Worm (Caenorhabditis elegans): ENCODE results near the gene cnnm-5.

The cnnm-5 gene

DNA sequence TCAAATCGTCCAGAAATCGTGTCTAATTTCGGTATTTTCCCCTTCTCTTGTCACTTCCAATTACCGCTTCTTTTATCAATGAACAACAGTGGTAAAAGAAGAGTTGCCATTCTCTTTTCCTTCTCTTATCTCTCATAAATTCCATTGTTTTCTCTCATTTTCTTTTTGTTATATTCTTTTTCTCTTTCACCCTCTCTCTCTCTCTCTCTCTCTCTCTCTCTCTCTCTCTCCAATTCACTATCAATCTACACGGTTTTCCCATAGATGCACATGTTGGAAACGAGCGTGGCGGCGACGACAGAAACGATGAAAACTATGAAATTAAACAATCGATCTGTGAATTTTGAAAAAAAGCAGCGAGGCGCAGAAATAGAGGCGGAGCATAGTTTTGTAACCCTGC is 29.8 kb downstream of the cnnm-5 start:
- TF ChIP-seq cebp-1 (GFP tag; IDR thresholded peaks at IDR 0.05): no peak
- peak; percentile 25 for TF ChIP-seq cebp-1 (tag; optimal IDR thresholded peaks at IDR 0.05)
- TF ChIP-seq nhr-90 (tag; optimal IDR thresholded peaks at IDR 0.05): no peak
- TF ChIP-seq tbp1 (GFP tag; optimal IDR thresholded peaks at IDR 0.05): peak; percentile 30
- TF ChIP-seq ztf-26 (tag; optimal IDR thresholded peaks at IDR 0.05): peak; percentile 41
- no peak for TF ChIP-seq nfya-1 (tag; optimal IDR thresholded peaks at IDR 0.05; ENCODE audit: borderline replicate concordance, insufficient read depth)
- 0 out of 2 replicates have a peak, but pooled peaks have one; percentile 5 for TF ChIP-seq F33H1.4 (GFP tag; IDR thresholded peaks at IDR 0.05)
- TF ChIP-seq Y67H2A.10 (GFP tag; conservative IDR thresholded peaks at IDR 0.05): no peak
- TF ChIP-seq lin-26 (GFP tag; IDR thresholded peaks at IDR 0.05): no peak
- no peak for TF ChIP-seq hmg-20 (GFP tag; IDR thresholded peaks at IDR 0.05)
- TF ChIP-seq K11D2.4 (GFP tag; IDR thresholded peaks at IDR 0.05): peak; percentile 46; the same call in 1 of the 2 replicates
- no peak for TF ChIP-seq B0035.1 (tag; optimal IDR thresholded peaks at IDR 0.05)
- peak; percentile 39 for TF ChIP-seq attf-5 (GFP tag; optimal IDR thresholded peaks at IDR 0.05)
- no peak; the same call in 1 of the 2 replicates for TF ChIP-seq nfyb-1 (GFP tag; IDR thresholded peaks at IDR 0.05)
- peak; percentile 59 for TF ChIP-seq nhr-80 (tag; optimal IDR thresholded peaks at IDR 0.05)
- TF ChIP-seq egl-18 (GFP tag; IDR thresholded peaks at IDR 0.05): no peak
- TF ChIP-seq snpc-1.3 (tag; optimal IDR thresholded peaks at IDR 0.05; ENCODE audit: insufficient read depth): no peak
- TF ChIP-seq somi-1 (GFP tag; optimal IDR thresholded peaks at IDR 0.05): peak; percentile 39
- TF ChIP-seq lin-40 (tag; optimal IDR thresholded peaks at IDR 0.05): no peak
- TF ChIP-seq attf-3 (GFP tag; conservative IDR thresholded peaks at IDR 0.05): no peak
- peak; percentile 56 for TF ChIP-seq ama-1 (optimal IDR thresholded peaks at IDR 0.05)
- no peak for TF ChIP-seq ama-1 (GFP tag; optimal IDR thresholded peaks at IDR 0.05)
- TF ChIP-seq B0336.3 (GFP tag; IDR thresholded peaks at IDR 0.05): peak; percentile 61; the same call in 1 of the 2 replicates
- TF ChIP-seq dox-1 (GFP tag; IDR thresholded peaks at IDR 0.05): peak; percentile 56
- no peak for TF ChIP-seq efl-1 (GFP tag; optimal IDR thresholded peaks at IDR 0.05)
- no peak for TF ChIP-seq snpc-4 (GFP tag; optimal IDR thresholded peaks at IDR 0.05)
- peak in 1 of 4 experiments; percentile 0 for TF ChIP-seq snpc-4 (tag; optimal IDR thresholded peaks at IDR 0.05)
- no peak for TF ChIP-seq F57A8.1 (GFP tag; optimal IDR thresholded peaks at IDR 0.05)
- peak; percentile 42; the same call in 1 of the 2 replicates for TF ChIP-seq hmg-1.2 (GFP tag; IDR thresholded peaks at IDR 0.05)
- TF ChIP-seq madf-3 (GFP tag; IDR thresholded peaks at IDR 0.05): 0 out of 2 replicates have a peak, but pooled peaks have one; percentile 21
- TF ChIP-seq D2030.7 (GFP tag; IDR thresholded peaks at IDR 0.05): no peak

DNA sequence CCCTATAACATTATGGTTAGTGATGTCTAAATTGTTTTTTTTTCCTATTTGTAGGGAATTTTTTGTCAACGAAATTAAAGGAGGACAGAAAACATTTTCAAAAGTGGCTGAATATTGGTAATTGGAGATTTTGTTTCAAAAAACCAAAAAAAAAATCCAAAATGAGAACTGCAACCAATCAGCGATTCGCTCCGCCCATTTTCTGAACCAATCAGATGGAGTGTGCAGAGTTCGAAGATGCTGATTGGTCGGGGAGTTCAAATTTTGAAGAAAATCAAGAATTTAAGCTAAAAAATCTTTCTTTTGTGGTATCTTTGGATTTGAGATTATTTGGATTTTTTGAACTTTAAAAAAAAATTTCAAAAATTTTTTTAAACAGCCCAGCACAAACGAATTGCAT is 30.6 kb downstream of the cnnm-5 start:
- no peak for TF ChIP-seq nhr-27 (tag; optimal IDR thresholded peaks at IDR 0.05)
- TF ChIP-seq nfyb-1 (GFP tag; IDR thresholded peaks at IDR 0.05): peak; percentile 93

DNA sequence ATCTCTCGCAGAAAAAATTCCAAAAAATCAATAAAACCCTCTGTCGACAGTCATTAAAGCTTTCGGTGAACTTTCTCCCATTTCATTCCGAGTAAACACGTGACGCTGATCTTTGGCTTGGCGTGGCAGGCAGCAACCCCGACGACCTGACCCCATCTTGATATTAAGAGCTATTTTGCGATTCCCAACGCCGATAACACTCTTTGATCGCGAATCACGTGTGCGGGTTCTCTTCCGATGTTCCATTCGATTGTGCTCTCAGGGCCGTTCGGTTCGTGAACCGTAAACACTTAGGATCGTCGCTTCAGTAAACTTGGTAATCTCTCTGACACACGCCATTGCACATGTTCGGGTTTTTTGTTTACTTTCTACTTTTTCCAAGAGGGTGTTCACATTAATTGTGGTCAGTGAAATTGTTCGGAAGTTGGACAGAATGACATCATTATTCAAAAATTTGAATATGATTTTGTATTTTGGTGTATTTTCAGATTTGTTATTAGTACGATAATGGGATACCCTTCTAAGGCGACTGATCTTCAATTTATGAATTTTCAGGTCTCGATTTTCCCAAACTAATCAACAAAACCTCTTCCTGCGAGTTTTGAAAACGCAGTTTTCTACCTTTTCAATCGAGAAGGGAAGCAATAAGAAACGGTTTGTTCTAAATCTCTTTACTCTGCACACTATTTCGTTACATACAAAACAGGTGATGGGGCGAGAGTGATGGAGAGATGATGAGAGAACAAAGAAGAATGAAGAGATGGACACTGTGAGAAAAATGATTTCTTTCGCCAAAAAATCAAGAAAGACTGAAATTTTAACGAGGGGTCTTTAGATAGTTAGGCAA is 31.6 kb downstream of the cnnm-5 start:
- TF ChIP-seq Y53G8AR.9 (GFP tag; conservative IDR thresholded peaks at IDR 0.05): 0 out of 2 replicates have a peak, but pooled peaks have one; percentile 18
- peak; percentile 24; the same call in 1 of the 2 replicates for TF ChIP-seq C06A6.2 (GFP tag; conservative IDR thresholded peaks at IDR 0.05)
- TF ChIP-seq attf-5 (GFP tag; optimal IDR thresholded peaks at IDR 0.05): peak; percentile 18
- TF ChIP-seq K11D2.4 (GFP tag; IDR thresholded peaks at IDR 0.05): peak; percentile 22; the same call in 1 of the 2 replicates
- no peak for TF ChIP-seq bed-1 (GFP tag; IDR thresholded peaks at IDR 0.05)
- peak in 1 of 3 experiments; percentile 23 for TF ChIP-seq lin-35 (GFP tag; optimal IDR thresholded peaks at IDR 0.05)
- no peak for TF ChIP-seq egl-18 (GFP tag; IDR thresholded peaks at IDR 0.05)
- TF ChIP-seq K12H6.12 (tag; optimal IDR thresholded peaks at IDR 0.05): peak; percentile 32
- peak; percentile 24 for TF ChIP-seq chd-7 (tag; optimal IDR thresholded peaks at IDR 0.05)
- no peak for TF ChIP-seq lir-1 (GFP tag; conservative IDR thresholded peaks at IDR 0.05)
- no peak for TF ChIP-seq fkh-3 (tag; optimal IDR thresholded peaks at IDR 0.05)
- peak; percentile 67 for TF ChIP-seq hmg-1.2 (GFP tag; IDR thresholded peaks at IDR 0.05)
- TF ChIP-seq atf-7 (tag; optimal IDR thresholded peaks at IDR 0.05): peak; percentile 12
- 0 out of 2 replicates have a peak, but pooled peaks have one; percentile 6 for TF ChIP-seq lag-1 (GFP tag; IDR thresholded peaks at IDR 0.05)
- TF ChIP-seq nfyb-1 (GFP tag; IDR thresholded peaks at IDR 0.05): peak; percentile 68; the same call in 1 of the 2 replicates
- TF ChIP-seq zfh-2 (GFP tag; conservative IDR thresholded peaks at IDR 0.05): peak; percentile 72; the same call in 1 of the 2 replicates
- 0 out of 2 replicates have a peak, but pooled peaks have one; percentile 52 for TF ChIP-seq cebp-1 (GFP tag; IDR thresholded peaks at IDR 0.05)
- TF ChIP-seq cebp-1 (tag; optimal IDR thresholded peaks at IDR 0.05): peak; percentile 54
- no peak for TF ChIP-seq snpc-4 (GFP tag; optimal IDR thresholded peaks at IDR 0.05)
- TF ChIP-seq snpc-4 (tag; optimal IDR thresholded peaks at IDR 0.05): peak in 1 of 4 experiments; percentile 18
